Fruit fly (Drosophila melanogaster): ENCODE measurements around the gene CG15760.

Gene CG15760

DNA sequence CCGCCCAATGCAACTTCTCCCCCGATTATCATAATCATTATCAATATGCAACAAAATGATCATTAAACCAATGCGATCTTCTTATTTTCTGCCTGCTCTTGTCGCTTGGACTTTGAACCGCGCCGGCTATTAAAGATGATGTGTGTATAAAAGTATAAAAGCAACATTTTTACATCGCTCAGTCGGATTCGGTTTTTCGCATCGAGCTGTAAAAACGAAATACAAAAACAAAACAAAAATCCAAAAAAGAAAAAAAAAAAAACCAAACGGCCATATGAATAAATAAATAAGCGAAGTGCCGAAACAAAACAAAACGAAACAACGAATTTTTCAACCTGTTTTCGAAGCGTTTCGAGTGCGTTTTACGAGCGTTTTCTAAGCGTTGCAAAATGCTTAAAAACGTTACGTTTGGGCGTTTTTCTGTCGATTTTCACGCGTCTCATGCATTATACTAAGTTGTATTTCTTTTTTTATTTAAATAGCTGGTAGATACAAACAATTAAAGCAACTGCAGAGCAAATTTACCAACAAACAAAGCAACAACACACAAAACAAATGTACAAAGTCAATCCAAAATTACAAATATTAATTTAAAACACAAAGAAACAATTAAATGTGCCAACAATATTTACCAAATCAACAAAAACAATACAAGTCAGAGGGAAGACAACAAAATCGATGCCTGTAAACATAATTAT lies 24.7 kb upstream of the CG15760 start (continued):
- TF ChIP-seq Hmx (GFP tag; optimal IDR thresholded peaks at IDR 0.05) (no peak), CG7271 (tag; optimal IDR thresholded peaks at IDR 0.05) (peak; percentile 5), CG10979 (tag; optimal IDR thresholded peaks at IDR 0.05) (peak; percentile 3), bsh (GFP tag; optimal IDR thresholded peaks at IDR 0.05) (peak; percentile 28 to 75), CG3407 (GFP tag; optimal IDR thresholded peaks at IDR 0.05) (peak; percentile 53), CG15514 (GFP tag; optimal IDR thresholded peaks at IDR 0.05) (peak; percentile 33), gem (tag; optimal IDR thresholded peaks at IDR 0.05) (peak; percentile 67), fd3F (GFP tag; optimal IDR thresholded peaks at IDR 0.05) (peak; percentile 72), Gsc (GFP tag; IDR thresholded peaks at IDR 0.05) (no peak), nau (GFP tag; optimal IDR thresholded peaks at IDR 0.05) (peak; percentile 75), sd (tag; optimal IDR thresholded peaks at IDR 0.05) (peak; percentile 19), al (GFP tag; IDR thresholded peaks at IDR 0.05) (no peak), CG18262 (tag; optimal IDR thresholded peaks at IDR 0.05) (peak; percentile 19), CG10209 (GFP tag; optimal IDR thresholded peaks at IDR 0.05) (peak; percentile 46), YL-1 (GFP tag; optimal IDR thresholded peaks at IDR 0.05) (peak; percentile 1), nerfin-1 (tag; optimal IDR thresholded peaks at IDR 0.05) (no peak), Blimp-1 (GFP tag; optimal IDR thresholded peaks at IDR 0.05) (peak; percentile 68), gsb-n (tag; optimal IDR thresholded peaks at IDR 0.05) (peak; percentile 55), CG10462 (GFP tag; optimal IDR thresholded peaks at IDR 0.05) (no peak), Nf-YB (GFP tag; optimal IDR thresholded peaks at IDR 0.05) (peak; percentile 23), Ptx1 (GFP tag; IDR thresholded peaks at IDR 0.05) (no peak), CG2202 (tag; optimal IDR thresholded peaks at IDR 0.05) (peak; percentile 38), dimm (GFP tag; IDR thresholded peaks at IDR 0.05) (no peak), Vsx1 (GFP tag; optimal IDR thresholded peaks at IDR 0.05) (peak; percentile 49), ewg (GFP tag; optimal IDR thresholded peaks at IDR 0.05) (peak; percentile 6), CG4707 (GFP tag; optimal IDR thresholded peaks at IDR 0.05) (peak; percentile 54), unpg (GFP tag; optimal IDR thresholded peaks at IDR 0.05) (peak; percentile 56), CG17186 (GFP tag; optimal IDR thresholded peaks at IDR 0.05) (no peak), HmgD (GFP tag; optimal IDR thresholded peaks at IDR 0.05) (no peak), sens (GFP tag) (peak; percentile 88), CG30431 (GFP tag; optimal IDR thresholded peaks at IDR 0.05) (no peak), nom (GFP tag; optimal IDR thresholded peaks at IDR 0.05) (peak; percentile 97), CG17359 (tag; optimal IDR thresholded peaks at IDR 0.05) (peak; percentile 63), caup (GFP tag; optimal IDR thresholded peaks at IDR 0.05; ENCODE audit: severe bottlenecking) (peak; percentile 26), CG18764 (GFP tag; optimal IDR thresholded peaks at IDR 0.05) (peak; percentile 17), Hand (GFP tag; optimal IDR thresholded peaks at IDR 0.05) (no peak), CG11247 (GFP tag; IDR thresholded peaks at IDR 0.05) (no peak), CG4360 (GFP tag; IDR thresholded peaks at IDR 0.05) (0 out of 2 replicates have a peak, but pooled peaks have one; percentile 22), CG1832 (GFP tag; optimal IDR thresholded peaks at IDR 0.05) (no peak), chinmo (GFP tag; IDR thresholded peaks at IDR 0.05; ENCODE audit: partially characterized antibody) (peak; percentile 36; the same call in 2 of the 4 replicates), CG8359 (GFP tag; optimal IDR thresholded peaks at IDR 0.05; ENCODE audit: borderline replicate concordance) (peak; percentile 96), Oli (tag; optimal IDR thresholded peaks at IDR 0.05) (peak; percentile 24), grau (tag; optimal IDR thresholded peaks at IDR 0.05) (peak; percentile 23), CG8924 (tag; optimal IDR thresholded peaks at IDR 0.05) (peak; percentile 19), CG3838 (GFP tag; optimal IDR thresholded peaks at IDR 0.05) (no peak), Sry-β (GFP tag; optimal IDR thresholded peaks at IDR 0.05) (peak; percentile 1), CG6813 (GFP tag; optimal IDR thresholded peaks at IDR 0.05) (peak; percentile 61)
